Worm (Caenorhabditis elegans): Measurements from ENCODE around the gene C30G4.4.

DNA sequence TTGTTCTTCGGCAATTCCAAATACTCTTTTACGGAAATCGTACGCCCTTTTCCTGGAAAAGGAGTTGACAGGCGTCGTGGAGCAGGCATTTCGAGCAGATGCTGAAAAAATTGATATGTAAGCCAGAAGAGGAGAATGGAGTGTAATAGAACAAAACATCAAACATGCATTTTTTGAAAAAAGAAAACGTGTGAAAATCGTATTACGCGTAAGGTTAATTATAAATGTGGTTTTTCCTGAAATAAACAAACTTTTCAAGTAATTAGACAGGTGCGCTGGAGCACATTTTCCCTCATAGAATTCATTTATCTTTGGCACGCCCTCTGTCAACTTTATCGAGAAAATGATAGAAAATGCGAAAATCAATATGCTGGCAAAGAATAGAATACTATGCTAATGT, 43.1 kb upstream of the C30G4.4 start, which contains the start of gene lido-6:
- TF ChIP-seq tab-1 (GFP tag; IDR thresholded peaks at IDR 0.05), result no peak
- no peak for TF ChIP-seq ztf-23 (GFP tag; IDR thresholded peaks at IDR 0.05)
- TF ChIP-seq med-1 (GFP tag; optimal IDR thresholded peaks at IDR 0.05; ENCODE audit: insufficient read depth), result no peak
- no peak for TF ChIP-seq ztf-29 (GFP tag; IDR thresholded peaks at IDR 0.05)
- TF ChIP-seq klf-2 (GFP tag; conservative IDR thresholded peaks at IDR 0.05), result no peak
- TF ChIP-seq T22C8.4 (GFP tag; IDR thresholded peaks at IDR 0.05), result no peak
- TF ChIP-seq ref-1 (GFP tag; conservative IDR thresholded peaks at IDR 0.05), result no peak
